Fruit fly (Drosophila melanogaster) whole organism, embryonic: Measurements from ENCODE around the gene CG31717.

Experiments
- Abd-B ChIP-seq: fragments of 200-800 bp; sonication (Bioruptor generic); optimal IDR thresholded peaks from 2 replicates; lab custom pipeline; 2018; ENCODE audit warnings: missing biosample characterization, mild to moderate bottlenecking, missing genetic modification characterization, moderate library complexity
- Adf1 ChIP-seq: fragments of 200-800 bp; sonication (Bioruptor generic); IDR thresholded peaks from 2 replicates; pipeline ENCODE4 v1.3.6; 2022; ENCODE audit warnings: missing biosample characterization, missing genetic modification characterization
- Atf-2 ChIP-seq: fragments of 200-800 bp; sonication (Bioruptor generic); optimal IDR thresholded peaks from 2 replicates; lab custom pipeline; 2016; ENCODE audit warnings: missing biosample characterization, missing genetic modification characterization
- Awh ChIP-seq: fragments of 200-800 bp; sonication (Bioruptor generic); IDR thresholded peaks from 2 replicates; pipeline ENCODE4, ENCODE4 v1.3.6; 2022; ENCODE audit warnings: missing biosample characterization, missing genetic modification characterization
- CG10321 ChIP-seq: fragments of 200-800 bp; sonication (Bioruptor generic); IDR thresholded peaks from 2 replicates; pipeline ENCODE4 v1.3.6; 2022; ENCODE audit warnings: missing biosample characterization, missing genetic modification characterization
- CG10462 ChIP-seq: fragments of 200-800 bp; sonication (Bioruptor generic); optimal IDR thresholded peaks from 2 replicates; lab custom pipeline; 2016; ENCODE audit warnings: missing biosample characterization, missing genetic modification characterization
- CG10565 ChIP-seq: fragments of 200-800 bp; sonication (Bioruptor generic); optimal IDR thresholded peaks from 3 replicates; lab custom pipeline; 2016; ENCODE audit warnings: missing biosample characterization, mild to moderate bottlenecking, missing genetic modification characterization
- CG11085 ChIP-seq: fragments of 200-800 bp; sonication (Bioruptor generic); IDR thresholded peaks from 2 replicates; pipeline ENCODE4 v1.3.6; 2022; ENCODE audit warnings: missing biosample characterization, missing genetic modification characterization
- CG12104 ChIP-seq: fragments of 200-800 bp; sonication (Bioruptor generic); optimal IDR thresholded peaks from 3 replicates; lab custom pipeline; 2016; ENCODE audit warnings: missing biosample characterization, missing genetic modification characterization
- CG14860 ChIP-seq: fragments of 200-800 bp; sonication (Bioruptor generic); IDR thresholded peaks from 3 replicates; pipeline ENCODE4 v1.3.6; 2022; ENCODE audit warnings: missing biosample characterization, missing genetic modification characterization; ENCODE audit not compliant: partially characterized antibody
- CG15479 ChIP-seq: fragments of 200-800 bp; sonication (Bioruptor generic); optimal IDR thresholded peaks from 3 replicates; lab custom pipeline; 2019; ENCODE audit warnings: missing biosample characterization, mild to moderate bottlenecking, missing genetic modification characterization, moderate library complexity
- CG16815 ChIP-seq: fragments of 200-800 bp; sonication (Bioruptor generic); optimal IDR thresholded peaks from 3 replicates; lab custom pipeline; 2017; ENCODE audit warnings: missing biosample characterization, mild to moderate bottlenecking, missing genetic modification characterization
- CG17186 ChIP-seq: fragments of 200-800 bp; sonication (Bioruptor generic); optimal IDR thresholded peaks from 3 replicates; lab custom pipeline; 2017; ENCODE audit warnings: missing biosample characterization, missing genetic modification reagents, missing genetic modification characterization
- CG2120 ChIP-seq: fragments of 200-800 bp; sonication (Bioruptor generic); optimal IDR thresholded peaks from 3 replicates; lab custom pipeline; 2016; ENCODE audit warnings: missing biosample characterization, missing genetic modification characterization
- CG2678 ChIP-seq: fragments of 200-800 bp; sonication (Bioruptor generic); optimal IDR thresholded peaks from 3 replicates; lab custom pipeline; 2019; ENCODE audit warnings: missing biosample characterization, mild to moderate bottlenecking, missing genetic modification characterization, moderate library complexity
- CG2889 ChIP-seq: fragments of 200-800 bp; sonication (Bioruptor generic); IDR thresholded peaks from 3 replicates; pipeline ENCODE4 v1.3.6; 2022; ENCODE audit warnings: missing biosample characterization, missing genetic modification characterization
- CG30403 ChIP-seq: fragments of 200-800 bp; sonication (Bioruptor generic); optimal IDR thresholded peaks from 3 replicates; lab custom pipeline; 2016; ENCODE audit warnings: missing biosample characterization, missing genetic modification characterization
- CG30431 ChIP-seq: fragments of 200-800 bp; sonication (Bioruptor generic); optimal IDR thresholded peaks from 2 replicates; lab custom pipeline; 2017; ENCODE audit warnings: missing biosample characterization, missing genetic modification characterization
- CG31365 ChIP-seq: fragments of 200-800 bp; sonication (Bioruptor generic); optimal IDR thresholded peaks from 2 replicates; lab custom pipeline; 2018; ENCODE audit warnings: missing biosample characterization, mild to moderate bottlenecking, missing genetic modification characterization
- CG31388 ChIP-seq: fragments of 200-800 bp; sonication (Bioruptor generic); optimal IDR thresholded peaks from 2 replicates; lab custom pipeline; 2016; ENCODE audit warnings: missing biosample characterization, missing genetic modification characterization
- CG3163 ChIP-seq: fragments of 200-800 bp; sonication (Bioruptor generic); optimal IDR thresholded peaks from 3 replicates; lab custom pipeline; 2016; ENCODE audit warnings: missing biosample characterization, missing genetic modification characterization
- CG3847 ChIP-seq: fragments of 200-800 bp; sonication (Bioruptor generic); IDR thresholded peaks from 2 replicates; pipeline ENCODE4 v1.3.6; 2022; ENCODE audit warnings: missing biosample characterization, missing genetic modification characterization
- CG6683 ChIP-seq: fragments of 200-800 bp; sonication (Bioruptor generic); optimal IDR thresholded peaks from 2 replicates; lab custom pipeline; 2017; ENCODE audit warnings: missing biosample characterization, mild to moderate bottlenecking, missing genetic modification characterization, missing genetic modification reagents
- CG8388 ChIP-seq: fragments of 200-800 bp; sonication (Bioruptor generic); optimal IDR thresholded peaks from 2 replicates; lab custom pipeline; 2019; ENCODE audit warnings: missing biosample characterization, mild to moderate bottlenecking, missing genetic modification characterization, moderate library complexity
- CoRest ChIP-seq: fragments of 200-800 bp; sonication (Bioruptor generic); optimal IDR thresholded peaks from 3 replicates; lab custom pipeline; 2018; ENCODE audit warnings: missing biosample characterization, mild to moderate bottlenecking, missing genetic modification characterization, moderate library complexity
- D19B ChIP-seq: fragments of 200-800 bp; sonication (Bioruptor generic); optimal IDR thresholded peaks from 2 replicates; lab custom pipeline; 2017; ENCODE audit warnings: missing biosample characterization, mild to moderate bottlenecking, missing genetic modification characterization
- Doc2 ChIP-seq: fragments of 200-800 bp; sonication (Bioruptor generic); IDR thresholded peaks from 2 replicates; pipeline ENCODE4 v1.3.6; 2022; ENCODE audit warnings: missing biosample characterization, missing genetic modification characterization
- Drgx ChIP-seq: fragments of 200-800 bp; sonication (Bioruptor generic); IDR thresholded peaks from 2 replicates; pipeline ENCODE4 v1.3.6; 2022; ENCODE audit warnings: missing biosample characterization, missing genetic modification characterization
- Ets65A ChIP-seq: fragments of 200-800 bp; sonication (Bioruptor generic); peaks from one replicate; lab custom pipeline; 2016; ENCODE audit warnings: missing biosample characterization, missing genetic modification characterization
- Fer2 ChIP-seq: fragments of 200-800 bp; sonication (Bioruptor generic); optimal IDR thresholded peaks from 2 replicates; lab custom pipeline; 2018; ENCODE audit warnings: missing biosample characterization, mild to moderate bottlenecking, missing genetic modification characterization, moderate library complexity
- Kr ChIP-seq: fragments of 200-800 bp; sonication (Bioruptor generic); optimal IDR thresholded peaks from 2 replicates; lab custom pipeline; 2017; ENCODE audit warnings: missing biosample characterization, mild to moderate bottlenecking, missing genetic modification characterization
- MBD-R2 ChIP-seq: fragments of 200-800 bp; sonication (Bioruptor generic); IDR thresholded peaks from 2 replicates; pipeline ENCODE4 v1.3.6; 2022; ENCODE audit warnings: missing biosample characterization, missing genetic modification characterization
- Med ChIP-seq: fragments of 200-800 bp; sonication (Bioruptor generic); peaks from one replicate; lab custom pipeline; 2016; ENCODE audit warnings: missing biosample characterization, missing genetic modification characterization, mild to moderate bottlenecking, inconsistent platforms, moderate library complexity
- Rfx ChIP-seq: fragments of 200-800 bp; sonication (Bioruptor generic); IDR thresholded peaks from 2 replicates; pipeline ENCODE4 v1.3.6; 2022; ENCODE audit warnings: missing biosample characterization, missing genetic modification characterization
- Rx ChIP-seq: fragments of 200-800 bp; sonication (Bioruptor generic); IDR thresholded peaks from 2 replicates; pipeline ENCODE4 v1.3.6; 2022; ENCODE audit warnings: missing biosample characterization, missing genetic modification characterization
- aop ChIP-seq: fragments of 200-800 bp; sonication (Bioruptor generic); IDR thresholded peaks from 2 replicates; pipeline ENCODE4 v1.3.6; 2022; ENCODE audit warnings: missing biosample characterization, missing genetic modification characterization
- cas ChIP-seq: fragments of 200-800 bp; sonication (Bioruptor generic); IDR thresholded peaks from 2 replicates; pipeline ENCODE4 v1.3.6; 2022; ENCODE audit warnings: missing biosample characterization, missing genetic modification characterization
- cwo ChIP-seq: fragments of 200-800 bp; sonication (Bioruptor generic); optimal IDR thresholded peaks from 3 replicates; lab custom pipeline; 2017; ENCODE audit warnings: missing biosample characterization, missing genetic modification characterization, mild to moderate bottlenecking, moderate library complexity, missing genetic modification reagents
- da ChIP-seq: fragments of 200-800 bp; sonication (Bioruptor generic); optimal IDR thresholded peaks from 2 replicates; lab custom pipeline; 2016; ENCODE audit warnings: missing biosample characterization, missing genetic modification characterization
- dati ChIP-seq: fragments of 200-800 bp; sonication (Bioruptor generic); IDR thresholded peaks from 2 replicates; pipeline ENCODE4 v1.3.6; 2022; ENCODE audit warnings: missing biosample characterization, missing genetic modification characterization
- gsb-n ChIP-seq: fragments of 200-800 bp; sonication (Bioruptor generic); optimal IDR thresholded peaks from 3 replicates; lab custom pipeline; 2018; ENCODE audit warnings: missing biosample characterization, mild to moderate bottlenecking, missing genetic modification characterization
- gt ChIP-seq: fragments of 200-800 bp; sonication (Bioruptor generic); IDR thresholded peaks from 2 replicates; pipeline ENCODE4 v1.3.6; 2022; ENCODE audit warnings: missing biosample characterization, missing genetic modification characterization
- insv ChIP-seq, 2 experiments: fragments of 200-800 bp; sonication (Bioruptor generic); optimal IDR thresholded peaks; 3 replicates each; lab custom pipeline; 2016 to 2018; ENCODE audit warnings: missing biosample characterization in 2 of 2, missing genetic modification characterization in 2 of 2
- mirr ChIP-seq: fragments of 200-800 bp; sonication (Bioruptor generic); optimal IDR thresholded peaks from 3 replicates; lab custom pipeline; 2018; ENCODE audit warnings: missing biosample characterization, mild to moderate bottlenecking, missing genetic modification characterization
- nerfin-1 ChIP-seq: fragments of 200-800 bp; sonication (Bioruptor generic); optimal IDR thresholded peaks from 3 replicates; lab custom pipeline; 2019; ENCODE audit warnings: missing biosample characterization, mild to moderate bottlenecking, missing genetic modification characterization, moderate library complexity
- peb ChIP-seq: fragments of 200-800 bp; sonication (Bioruptor generic); IDR thresholded peaks from 2 replicates; pipeline ENCODE4 v1.3.6; 2022; ENCODE audit warnings: missing biosample characterization, missing genetic modification characterization
- ranshi ChIP-seq: fragments of 200-800 bp; sonication (Bioruptor generic); IDR thresholded peaks from 2 replicates; pipeline ENCODE4 v1.3.6; 2022; ENCODE audit warnings: missing biosample characterization, missing genetic modification characterization
- repo ChIP-seq: fragments of 200-800 bp; sonication (Bioruptor generic); optimal IDR thresholded peaks from 2 replicates; lab custom pipeline; 2016; ENCODE audit warnings: missing biosample characterization, missing genetic modification characterization
- salm ChIP-seq: fragments of 200-800 bp; sonication (Bioruptor generic); optimal IDR thresholded peaks from 2 replicates; lab custom pipeline; 2018; ENCODE audit warnings: missing biosample characterization, mild to moderate bottlenecking, missing genetic modification characterization
- stc ChIP-seq: fragments of 200-800 bp; sonication (Bioruptor generic); IDR thresholded peaks from 2 replicates; pipeline ENCODE4 v1.3.6; 2022; ENCODE audit warnings: missing biosample characterization, missing genetic modification characterization
- tio ChIP-seq: fragments of 200-800 bp; sonication (Bioruptor generic); optimal IDR thresholded peaks from 2 replicates; lab custom pipeline; 2017; ENCODE audit warnings: missing biosample characterization, missing genetic modification characterization, inconsistent platforms
- unc-4 ChIP-seq: fragments of 200-800 bp; sonication (Bioruptor generic); IDR thresholded peaks from 2 replicates; pipeline ENCODE4 v1.3.6; 2022; ENCODE audit warnings: missing biosample characterization, missing genetic modification characterization; ENCODE audit not compliant: partially characterized antibody

Gene CG31717

DNA sequence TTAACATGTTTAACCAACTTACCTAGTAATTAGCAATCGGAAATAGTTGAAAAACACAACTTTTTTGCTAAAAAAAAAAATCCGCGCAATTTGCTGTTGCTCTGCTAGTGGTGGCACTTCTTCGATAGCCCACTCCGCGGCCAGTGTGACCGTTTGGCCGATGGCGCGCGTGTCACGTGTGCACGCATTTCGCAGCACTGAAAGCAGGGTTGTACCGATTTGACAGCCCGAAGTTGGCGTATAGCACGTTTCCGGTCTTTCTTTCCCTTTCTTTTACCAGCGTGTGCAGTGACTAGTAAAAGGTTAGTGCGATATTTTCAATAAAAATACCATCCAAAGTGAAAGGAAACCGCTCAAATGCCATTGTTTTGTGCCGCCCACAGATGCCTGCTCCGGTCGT, 49.7 kb upstream of the CG31717 start, which contains the start of the genes Ripalpha and RpL7 (continued):
- TF ChIP-seq CG3163 (GFP tag; lab: Kevin White, UChicago), result peak; percentile 92
- TF ChIP-seq CG31388 (GFP tag; lab: Kevin White, UChicago), result peak; percentile 81
- TF ChIP-seq gsb-n, result peak; percentile 96
- TF ChIP-seq Drgx, result peak; percentile 84
- TF ChIP-seq Med (GFP tag; lab: Kevin White, UChicago), result peak; percentile 100
- TF ChIP-seq CG2678, result peak; percentile 90
- peak; percentile 95 for TF ChIP-seq Fer2 (tag; lab: Kevin White, UChicago)
- peak; percentile 95 for TF ChIP-seq CG15479 (GFP tag; lab: Kevin White, UChicago)
- TF ChIP-seq stc (GFP tag; lab: Robert Waterston, UW), result peak; percentile 90
- TF ChIP-seq peb, result peak; percentile 88
- TF ChIP-seq insv (GFP tag; optimal IDR thresholded peaks at IDR 0.05; lab: Kevin White, UChicago), result peak in 1 of 2 experiments; percentile 87
- peak; percentile 68 for TF ChIP-seq Abd-B (GFP tag; lab: Kevin White, UChicago)
- peak; percentile 98 for TF ChIP-seq Rx (GFP tag; lab: Robert Waterston, UW)
- TF ChIP-seq CG2889 (GFP tag; lab: Robert Waterston, UW), result peak; percentile 87
- peak; percentile 93 for TF ChIP-seq cas (GFP tag; lab: Robert Waterston, UW)
- peak; percentile 99 for TF ChIP-seq mirr (GFP tag; lab: Kevin White, UChicago)
- peak; percentile 87 for TF ChIP-seq tio
- peak; percentile 95 for TF ChIP-seq CG16815 (GFP tag; lab: Kevin White, UChicago)
- TF ChIP-seq CG14860 (GFP tag; lab: Robert Waterston, UW), result peak; percentile 75
- peak; percentile 92 for TF ChIP-seq CG8388
- TF ChIP-seq Atf-2 (GFP tag; lab: Kevin White, UChicago), result peak; percentile 95
- TF ChIP-seq repo (GFP tag; lab: Kevin White, UChicago), result peak; percentile 94
- TF ChIP-seq dati, result peak; percentile 96
- peak; percentile 100 for TF ChIP-seq Ets65A (GFP tag; lab: Kevin White, UChicago)
- TF ChIP-seq CG10565, result peak; percentile 91
- TF ChIP-seq CG10462 (GFP tag; lab: Kevin White, UChicago), result peak; percentile 94
- TF ChIP-seq CG31365, result peak; percentile 89
- peak; percentile 98 for TF ChIP-seq CG11085 (GFP tag; lab: Robert Waterston, UW)
- peak; percentile 98 for TF ChIP-seq CG12104 (GFP tag; lab: Kevin White, UChicago)
- peak; percentile 95 for TF ChIP-seq Kr (GFP tag; lab: Kevin White, UChicago)
- TF ChIP-seq nerfin-1 (tag; lab: Kevin White, UChicago), result peak; percentile 91
- peak; percentile 99 for TF ChIP-seq MBD-R2 (GFP tag; lab: Robert Waterston, UW)
- peak; percentile 97 for TF ChIP-seq CG30431 (GFP tag; lab: Kevin White, UChicago)
- peak; percentile 85 for TF ChIP-seq aop (GFP tag; lab: Robert Waterston, UW)
- TF ChIP-seq CG30403 (GFP tag; lab: Kevin White, UChicago), result peak; percentile 96
- TF ChIP-seq CG6683 (GFP tag; lab: Kevin White, UChicago), result peak; percentile 98
- TF ChIP-seq Adf1 (GFP tag; lab: Robert Waterston, UW), result peak; percentile 86
- peak; percentile 97 for TF ChIP-seq ranshi
- TF ChIP-seq salm, result peak; percentile 92
- TF ChIP-seq CG10321, result peak; percentile 85
- TF ChIP-seq cwo, result peak; percentile 93
- peak; percentile 87 for TF ChIP-seq gt (GFP tag; lab: Robert Waterston, UW)
- no peak for TF ChIP-seq Doc2 (GFP tag; lab: Robert Waterston, UW)
- peak; percentile 97 for TF ChIP-seq Awh (GFP tag; lab: Robert Waterston, UW)
- TF ChIP-seq D19B (GFP tag; lab: Kevin White, UChicago), result peak; percentile 91
- peak; percentile 96 for TF ChIP-seq CG2120
- peak; percentile 99 for TF ChIP-seq Rfx
- peak; percentile 98 for TF ChIP-seq da (GFP tag; lab: Kevin White, UChicago)
- peak; percentile 99 for TF ChIP-seq CG17186
- peak; percentile 98 for TF ChIP-seq CG3847 (GFP tag; lab: Robert Waterston, UW)
- peak; percentile 92 for TF ChIP-seq CoRest (tag; lab: Kevin White, UChicago)
- TF ChIP-seq unc-4 (GFP tag; lab: Robert Waterston, UW), result peak; percentile 90
